Fruit fly (Drosophila melanogaster) whole organism, embryonic: Measurements from ENCODE around the gene CG13032.

Experiments
- BtbVII ChIP-seq: fragments of 200-800 bp; sonication (Bioruptor generic); optimal IDR thresholded peaks from 3 replicates; lab custom pipeline; 2017; ENCODE audit warnings: missing biosample characterization, mild to moderate bottlenecking, missing genetic modification characterization
- CG10321 ChIP-seq: fragments of 200-800 bp; sonication (Bioruptor generic); IDR thresholded peaks from 2 replicates; pipeline ENCODE4 v1.3.6; 2022; ENCODE audit warnings: missing biosample characterization, missing genetic modification characterization
- CG11247 ChIP-seq: fragments of 200-800 bp; sonication (Bioruptor generic); IDR thresholded peaks from 2 replicates; pipeline ENCODE4 v1.3.6; 2022; ENCODE audit warnings: missing biosample characterization, missing genetic modification characterization
- CG11560 ChIP-seq: fragments of 200-800 bp; sonication (Bioruptor generic); IDR thresholded peaks from 3 replicates; pipeline ENCODE4 v1.3.6; 2022; ENCODE audit warnings: missing biosample characterization, missing genetic modification characterization
- CG12391 ChIP-seq: fragments of 200-800 bp; sonication (Bioruptor generic); optimal IDR thresholded peaks from 3 replicates; lab custom pipeline; 2018; ENCODE audit warnings: missing biosample characterization, mild to moderate bottlenecking, missing genetic modification characterization, moderate library complexity
- CG14050 ChIP-seq: fragments of 200-800 bp; sonication (Bioruptor generic); IDR thresholded peaks from 3 replicates; pipeline ENCODE4 v1.3.6; 2022; ENCODE audit warnings: missing biosample characterization, missing genetic modification characterization
- CG15073 ChIP-seq: fragments of 200-800 bp; sonication (Bioruptor generic); optimal IDR thresholded peaks from 2 replicates; lab custom pipeline; 2016; ENCODE audit warnings: missing biosample characterization, missing genetic modification characterization
- CG15696 ChIP-seq: fragments of 200-800 bp; sonication (Bioruptor generic); optimal IDR thresholded peaks from 2 replicates; lab custom pipeline; 2019; ENCODE audit warnings: missing biosample characterization, mild to moderate bottlenecking, missing genetic modification characterization, moderate library complexity
- CG1603 ChIP-seq: fragments of 200-800 bp; sonication (Bioruptor generic); optimal IDR thresholded peaks from 2 replicates; lab custom pipeline; 2019; ENCODE audit warnings: missing biosample characterization, mild to moderate bottlenecking, missing genetic modification characterization, moderate library complexity
- CG16813 ChIP-seq: fragments of 200-800 bp; sonication (Bioruptor generic); IDR thresholded peaks from 3 replicates; pipeline ENCODE4 v1.3.6; 2022; ENCODE audit warnings: missing biosample characterization, missing genetic modification characterization; ENCODE audit not compliant: partially characterized antibody
- CG17568 ChIP-seq: fragments of 200-800 bp; sonication (Bioruptor generic); optimal IDR thresholded peaks from 2 replicates; lab custom pipeline; 2018; ENCODE audit warnings: missing biosample characterization, mild to moderate bottlenecking, missing genetic modification characterization, moderate library complexity
- CG17912 ChIP-seq: fragments of 200-800 bp; sonication (Bioruptor generic); optimal IDR thresholded peaks from 2 replicates; lab custom pipeline; 2018; ENCODE audit warnings: missing biosample characterization, mild to moderate bottlenecking, missing genetic modification characterization
- CG3281 ChIP-seq: fragments of 200-800 bp; sonication (Bioruptor generic); optimal IDR thresholded peaks from 3 replicates; lab custom pipeline; 2017; ENCODE audit warnings: missing biosample characterization, mild to moderate bottlenecking, missing genetic modification characterization
- CG33213 ChIP-seq: fragments of 200-800 bp; sonication (Bioruptor generic); optimal IDR thresholded peaks from 3 replicates; lab custom pipeline; 2016; ENCODE audit warnings: missing biosample characterization, missing genetic modification characterization
- CG4360 ChIP-seq: fragments of 200-800 bp; sonication (Bioruptor generic); IDR thresholded peaks from 2 replicates; pipeline ENCODE4 v1.3.6; 2022; ENCODE audit warnings: missing biosample characterization, missing genetic modification characterization
- CG4424 ChIP-seq: fragments of 200-800 bp; sonication (Bioruptor generic); optimal IDR thresholded peaks from 3 replicates; lab custom pipeline; 2016; ENCODE audit warnings: missing biosample characterization, missing genetic modification characterization
- CG4730 ChIP-seq: fragments of 200-800 bp; sonication (Bioruptor generic); IDR thresholded peaks from 2 replicates; pipeline ENCODE4 v1.3.6; 2022; ENCODE audit warnings: missing biosample characterization, missing genetic modification characterization
- CG6813 ChIP-seq: fragments of 200-800 bp; sonication (Bioruptor generic); optimal IDR thresholded peaks from 2 replicates; lab custom pipeline; 2017; ENCODE audit warnings: missing biosample characterization, missing genetic modification characterization, mild to moderate bottlenecking, moderate library complexity, missing genetic modification reagents
- CG7556 ChIP-seq: fragments of 200-800 bp; sonication (Bioruptor generic); optimal IDR thresholded peaks from 2 replicates; lab custom pipeline; 2017; ENCODE audit warnings: missing biosample characterization, mild to moderate bottlenecking, missing genetic modification characterization
- CG7839 ChIP-seq: fragments of 200-800 bp; sonication (Bioruptor generic); optimal IDR thresholded peaks from 3 replicates; lab custom pipeline; 2018; ENCODE audit warnings: missing biosample characterization, mild to moderate bottlenecking, missing genetic modification characterization, moderate library complexity
- CG7987 ChIP-seq: fragments of 200-800 bp; sonication (Bioruptor generic); optimal IDR thresholded peaks from 2 replicates; lab custom pipeline; 2018; ENCODE audit warnings: missing biosample characterization, mild to moderate bottlenecking, missing genetic modification characterization, moderate library complexity
- CG9817 ChIP-seq: fragments of 200-800 bp; sonication (Bioruptor generic); optimal IDR thresholded peaks from 2 replicates; lab custom pipeline; 2018; ENCODE audit warnings: missing biosample characterization, mild to moderate bottlenecking, missing genetic modification characterization, moderate library complexity
- Drgx ChIP-seq: fragments of 200-800 bp; sonication (Bioruptor generic); IDR thresholded peaks from 2 replicates; pipeline ENCODE4 v1.3.6; 2022; ENCODE audit warnings: missing biosample characterization, missing genetic modification characterization
- Fer3 ChIP-seq: fragments of 200-800 bp; sonication (Bioruptor generic); optimal IDR thresholded peaks from 2 replicates; lab custom pipeline; 2018; ENCODE audit warnings: missing biosample characterization, mild to moderate bottlenecking, missing genetic modification characterization, moderate library complexity
- Gsc ChIP-seq: fragments of 200-800 bp; sonication (Bioruptor generic); IDR thresholded peaks from 2 replicates; pipeline ENCODE4 v1.3.6; 2022; ENCODE audit warnings: missing biosample characterization, missing genetic modification characterization
- HmgD ChIP-seq: fragments of 200-800 bp; sonication (Bioruptor generic); optimal IDR thresholded peaks from 3 replicates; lab custom pipeline; 2016; ENCODE audit warnings: missing biosample characterization, missing genetic modification characterization
- HmgZ ChIP-seq: fragments of 200-800 bp; sonication (Bioruptor generic); optimal IDR thresholded peaks from 2 replicates; lab custom pipeline; 2018; ENCODE audit warnings: missing biosample characterization, mild to moderate bottlenecking, missing genetic modification characterization
- Kr ChIP-seq: fragments of 200-800 bp; sonication (Bioruptor generic); optimal IDR thresholded peaks from 2 replicates; lab custom pipeline; 2017; ENCODE audit warnings: missing biosample characterization, mild to moderate bottlenecking, missing genetic modification characterization
- Nf-YA ChIP-seq: fragments of 200-800 bp; sonication (Bioruptor generic); IDR thresholded peaks from 2 replicates; pipeline ENCODE4 v1.3.6; 2022; ENCODE audit warnings: missing biosample characterization, missing genetic modification characterization
- Side ChIP-seq: fragments of 200-800 bp; sonication (Bioruptor generic); optimal IDR thresholded peaks from 2 replicates; lab custom pipeline; 2016; ENCODE audit warnings: missing biosample characterization, missing genetic modification characterization
- Spps ChIP-seq: fragments of 200-800 bp; sonication (Bioruptor generic); optimal IDR thresholded peaks from 2 replicates; lab custom pipeline; 2018; ENCODE audit warnings: missing biosample characterization, mild to moderate bottlenecking, missing genetic modification characterization
- chinmo ChIP-seq: fragments of 200-800 bp; sonication (Bioruptor generic); IDR thresholded peaks from 4 replicates; pipeline ENCODE4 v1.3.6; 2022; ENCODE audit warnings: missing biosample characterization, missing genetic modification characterization; ENCODE audit not compliant: partially characterized antibody
- crol ChIP-seq: fragments of 200-800 bp; sonication (Bioruptor generic); IDR thresholded peaks from 2 replicates; pipeline ENCODE4 v1.3.6; 2022; ENCODE audit warnings: missing biosample characterization, missing genetic modification characterization
- da ChIP-seq: fragments of 200-800 bp; sonication (Bioruptor generic); optimal IDR thresholded peaks from 2 replicates; lab custom pipeline; 2016; ENCODE audit warnings: missing biosample characterization, missing genetic modification characterization
- dati ChIP-seq: fragments of 200-800 bp; sonication (Bioruptor generic); IDR thresholded peaks from 2 replicates; pipeline ENCODE4 v1.3.6; 2022; ENCODE audit warnings: missing biosample characterization, missing genetic modification characterization
- gcm2 ChIP-seq: fragments of 200-800 bp; sonication (Bioruptor generic); optimal IDR thresholded peaks from 2 replicates; lab custom pipeline; 2016; ENCODE audit warnings: missing biosample characterization, missing genetic modification characterization
- gfzf ChIP-seq: fragments of 200-800 bp; sonication (Bioruptor generic); optimal IDR thresholded peaks from 2 replicates; lab custom pipeline; 2016; ENCODE audit warnings: missing biosample characterization, mild to moderate bottlenecking, missing genetic modification characterization, moderate library complexity
- gro ChIP-seq: fragments of 200-800 bp; sonication (Bioruptor generic); optimal IDR thresholded peaks from 2 replicates; lab custom pipeline; 2016; ENCODE audit warnings: missing biosample characterization, missing genetic modification characterization
- kay ChIP-seq: fragments of 200-800 bp; sonication (Bioruptor generic); optimal IDR thresholded peaks from 2 replicates; lab custom pipeline; 2016; ENCODE audit warnings: missing biosample characterization, missing genetic modification characterization
- klu ChIP-seq: fragments of 200-800 bp; sonication (Bioruptor generic); IDR thresholded peaks from 2 replicates; pipeline ENCODE4 v1.3.6; 2022; ENCODE audit warnings: missing biosample characterization, missing genetic modification characterization
- lab ChIP-seq: fragments of 200-800 bp; sonication (Bioruptor generic); optimal IDR thresholded peaks from 3 replicates; lab custom pipeline; 2017; ENCODE audit warnings: missing biosample characterization, missing genetic modification characterization, mild to moderate bottlenecking, moderate library complexity, missing genetic modification reagents
- lola ChIP-seq, 3 experiments: fragments of >200 bp in 2 of 3; fragments of 200-800 bp in 1 of 3; sonication (Bioruptor generic) in 1 of 3; optimal IDR thresholded peaks; 2 replicates each; lab custom pipeline; 2017 to 2019; ENCODE audit warnings: missing biosample characterization in 3 of 3, missing genetic modification characterization in 3 of 3, mild to moderate bottlenecking in 1 of 3, moderate library complexity in 1 of 3
- peb ChIP-seq: fragments of 200-800 bp; sonication (Bioruptor generic); IDR thresholded peaks from 2 replicates; pipeline ENCODE4 v1.3.6; 2022; ENCODE audit warnings: missing biosample characterization, missing genetic modification characterization
- pho ChIP-seq: fragments of 200-800 bp; sonication (Bioruptor generic); optimal IDR thresholded peaks from 2 replicates; lab custom pipeline; 2016; ENCODE audit warnings: missing biosample characterization, missing genetic modification characterization
- sd ChIP-seq: fragments of 200-800 bp; sonication (Bioruptor generic); optimal IDR thresholded peaks from 3 replicates; lab custom pipeline; 2018; ENCODE audit warnings: missing biosample characterization, mild to moderate bottlenecking, missing genetic modification characterization, moderate library complexity
- so ChIP-seq: fragments of 200-800 bp; sonication (Bioruptor generic); IDR thresholded peaks from 3 replicates; pipeline ENCODE4 v1.3.6; 2022; ENCODE audit warnings: missing biosample characterization, missing genetic modification characterization
- sob ChIP-seq: fragments of 200-800 bp; sonication (Bioruptor generic); IDR thresholded peaks from 2 replicates; pipeline ENCODE4 v1.3.6; 2022; ENCODE audit warnings: missing biosample characterization, missing genetic modification characterization
- ttk ChIP-seq: fragments of 200-800 bp; sonication (Bioruptor generic); IDR thresholded peaks from 2 replicates; pipeline ENCODE4 v2.1.2; 2022; ENCODE audit warnings: missing biosample characterization, missing genetic modification characterization
- twi ChIP-seq: fragments of 200-800 bp; optimal IDR thresholded peaks from 2 replicates; lab custom pipeline; 2019; ENCODE audit warnings: missing biosample characterization, mild to moderate bottlenecking, missing genetic modification characterization, moderate library complexity
- vvl ChIP-seq: fragments of 200-800 bp; sonication (Bioruptor generic); IDR thresholded peaks from 2 replicates; pipeline ENCODE4 v1.3.6; 2022; ENCODE audit warnings: missing biosample characterization, missing genetic modification characterization

Gene CG13032

dm6 chr3L:16697069-16697468 is 23.3 kb downstream of the CG13032 start (continued):
- no peak for TF ChIP-seq CG11560 (tag; lab: Robert Waterston, UW)
- TF ChIP-seq CG4424: peak; percentile 24
- peak; percentile 41; the same call in 1 of the 3 replicates for TF ChIP-seq so (GFP tag; lab: Robert Waterston, UW)
- no peak for TF ChIP-seq Gsc
- TF ChIP-seq vvl (GFP tag; lab: Robert Waterston, UW): peak; percentile 60
- no peak for TF ChIP-seq CG6813
- TF ChIP-seq CG11247 (GFP tag; lab: Robert Waterston, UW): no peak
- TF ChIP-seq HmgD (GFP tag; lab: Kevin White, UChicago): no peak
- TF ChIP-seq sob (GFP tag; lab: Robert Waterston, UW): peak; percentile 48; the same call in 1 of the 2 replicates
- no peak for TF ChIP-seq CG17912
- no peak for TF ChIP-seq CG10321 (GFP tag; lab: Robert Waterston, UW)
- no peak; the same call in 2 of the 3 replicates for TF ChIP-seq CG14050 (GFP tag; lab: Robert Waterston, UW)
- no peak for TF ChIP-seq CG33213
- no peak for TF ChIP-seq CG1603

- TF ChIP-seq pho (GFP tag; lab: Kevin White, UChicago): no peak
- TF ChIP-seq CG16813: no peak
- TF ChIP-seq Side (GFP tag; lab: Kevin White, UChicago): no peak
- 0 out of 4 replicates have a peak, but pooled peaks have one; percentile 16 for TF ChIP-seq chinmo (GFP tag; lab: Robert Waterston, UW)
- peak; percentile 22 for TF ChIP-seq kay (GFP tag; lab: Kevin White, UChicago)
- TF ChIP-seq CG15073 (GFP tag; lab: Kevin White, UChicago): no peak
- no peak for TF ChIP-seq CG14050 (GFP tag; lab: Robert Waterston, UW)
- no peak for TF ChIP-seq BtbVII
- TF ChIP-seq HmgZ (tag; lab: Kevin White, UChicago): no peak
- TF ChIP-seq crol (GFP tag; lab: Robert Waterston, UW): peak; percentile 59
- TF ChIP-seq lab: no peak
- TF ChIP-seq gcm2 (GFP tag; lab: Kevin White, UChicago): no peak
- TF ChIP-seq gro (GFP tag; lab: Kevin White, UChicago): no peak
- TF ChIP-seq da (GFP tag; lab: Kevin White, UChicago): no peak
- TF ChIP-seq peb (GFP tag; lab: Robert Waterston, UW): no peak
- TF ChIP-seq gfzf: no peak
- TF ChIP-seq CG15696 (tag; lab: Kevin White, UChicago): no peak
- TF ChIP-seq CG7839 (tag; lab: Kevin White, UChicago): no peak
- no peak for TF ChIP-seq CG3281 (GFP tag; lab: Kevin White, UChicago)
- TF ChIP-seq so (GFP tag; lab: Robert Waterston, UW): peak; percentile 18; the same call in 1 of the 3 replicates
- TF ChIP-seq ttk: no peak
- TF ChIP-seq Kr (GFP tag; lab: Kevin White, UChicago): no peak
- TF ChIP-seq CG12391 (tag; lab: Kevin White, UChicago): no peak
- no peak for TF ChIP-seq CG7987 (GFP tag; lab: Kevin White, UChicago)
- peak; percentile 94 for TF ChIP-seq sd (tag; lab: Kevin White, UChicago)
These were observed 24.3 kb downstream of the CG13032 start for dm6 chr3L:16698089-16698488.

- TF ChIP-seq CG7556 (no peak), Spps (tag; lab: Kevin White, UChicago) (no peak), dati (GFP tag; lab: Robert Waterston, UW) (no peak), Nf-YA (GFP tag; lab: Robert Waterston, UW) (no peak), klu (GFP tag; lab: Robert Waterston, UW) (no peak), twi (tag; lab: Kevin White, UChicago) (no peak), CG4360 (GFP tag; lab: Robert Waterston, UW) (peak; percentile 56; the same call in 1 of the 2 replicates), Fer3 (no peak), CG9817 (no peak), CG17568 (GFP tag; lab: Kevin White, UChicago) (no peak), lola (GFP tag; optimal IDR thresholded peaks at IDR 0.05; lab: Kevin White, UChicago) (no peak), Drgx (GFP tag; lab: Robert Waterston, UW) (no peak), CG4730 (GFP tag; lab: Robert Waterston, UW) (no peak)
These were observed 25.7 kb downstream of the CG13032 start for dm6 chr3L:16699292-16700026.
